Worm (Caenorhabditis elegans): ENCODE measurements around the gene srw-89.
A peak's percentile ranks its signal among the peaks of the same experiment; 100 is the strongest.

Gene srw-89

DNA sequence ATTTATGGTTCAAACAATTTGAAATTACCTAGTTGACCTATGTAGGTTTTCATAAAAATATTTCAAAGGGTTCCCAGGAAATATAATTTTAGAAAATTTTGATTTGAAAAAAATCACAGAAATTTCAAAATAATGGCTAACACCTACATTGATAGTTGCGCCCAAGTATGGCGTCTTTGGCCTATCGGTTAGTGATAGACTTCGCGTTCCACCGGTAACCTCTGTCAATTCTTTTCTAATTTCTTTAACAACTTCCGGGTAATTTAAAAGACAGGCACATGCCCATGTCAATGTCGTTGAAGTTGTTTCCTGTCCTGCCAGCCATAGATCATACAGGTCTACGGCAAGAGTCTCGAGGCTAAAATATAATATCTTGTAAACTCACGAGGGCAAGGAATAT is 48.0 kb upstream of the srw-89 start:
- TF ChIP-seq snpc-4 (tag; optimal IDR thresholded peaks at IDR 0.05) (no peak), nhr-19 (GFP tag; conservative IDR thresholded peaks at IDR 0.05) (no peak), jun-1 (tag; optimal IDR thresholded peaks at IDR 0.05) (no peak), ceh-8 (GFP tag; optimal IDR thresholded peaks at IDR 0.05) (no peak), fos-1 (tag; optimal IDR thresholded peaks at IDR 0.05) (no peak), ceh-88 (GFP tag; IDR thresholded peaks at IDR 0.05) (no peak), Y116A8C.19 (tag; optimal IDR thresholded peaks at IDR 0.05; ENCODE audit: borderline replicate concordance) (no peak), egl-13 (tag; optimal IDR thresholded peaks at IDR 0.05) (no peak), hlh-17 (GFP tag; optimal IDR thresholded peaks at IDR 0.05; ENCODE audit: borderline replicate concordance) (no peak), mdl-1 (tag; optimal IDR thresholded peaks at IDR 0.05) (no peak), hpl-2 (GFP tag; optimal IDR thresholded peaks at IDR 0.05) (no peak), F16B12.6 (tag; optimal IDR thresholded peaks at IDR 0.05) (no peak), sup-37 (GFP tag; optimal IDR thresholded peaks at IDR 0.05) (no peak), elt-2 (tag; optimal IDR thresholded peaks at IDR 0.05) (no peak), lin-15B (tag; optimal IDR thresholded peaks at IDR 0.05) (no peak), efl-1 (optimal IDR thresholded peaks at IDR 0.05) (no peak), efl-1 (GFP tag; optimal IDR thresholded peaks at IDR 0.05 in 1 of 2) (no peak), pag-3 (tag; optimal IDR thresholded peaks at IDR 0.05; ENCODE audit: borderline replicate concordance, insufficient read depth) (no peak)

DNA sequence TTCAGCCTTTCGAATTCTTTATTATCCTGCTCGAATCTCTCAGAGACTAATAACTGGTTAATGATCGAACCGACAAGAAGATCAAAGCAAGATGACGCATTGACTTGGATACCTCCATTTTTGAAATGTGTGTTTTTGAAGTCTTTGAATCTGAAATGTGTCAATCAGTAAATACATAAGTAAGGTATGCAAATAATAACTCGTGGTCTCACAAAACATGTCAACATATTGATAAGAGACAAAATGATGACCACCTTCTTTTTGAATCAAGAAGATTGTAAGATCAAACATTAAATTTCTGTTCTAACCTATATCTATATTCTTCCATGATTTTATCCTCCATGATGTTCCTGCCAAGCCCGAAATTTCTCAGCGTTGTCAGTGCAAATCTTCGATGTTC is 47.2 kb upstream of the srw-89 start:
- TF ChIP-seq zip-4 (GFP tag; optimal IDR thresholded peaks at IDR 0.05) = no peak
- peak; percentile 44 for TF ChIP-seq nhr-20 (tag; optimal IDR thresholded peaks at IDR 0.05)
- TF ChIP-seq mep-1 (tag; optimal IDR thresholded peaks at IDR 0.05) = no peak
- peak; percentile 50 for TF ChIP-seq elt-2 (tag; optimal IDR thresholded peaks at IDR 0.05)
- TF ChIP-seq zag-1 (tag; optimal IDR thresholded peaks at IDR 0.05) = no peak
- TF ChIP-seq lin-35 (GFP tag; optimal IDR thresholded peaks at IDR 0.05) = peak in 1 of 2 experiments; percentile 2
- no peak for TF ChIP-seq snpc-4 (tag; optimal IDR thresholded peaks at IDR 0.05)

DNA sequence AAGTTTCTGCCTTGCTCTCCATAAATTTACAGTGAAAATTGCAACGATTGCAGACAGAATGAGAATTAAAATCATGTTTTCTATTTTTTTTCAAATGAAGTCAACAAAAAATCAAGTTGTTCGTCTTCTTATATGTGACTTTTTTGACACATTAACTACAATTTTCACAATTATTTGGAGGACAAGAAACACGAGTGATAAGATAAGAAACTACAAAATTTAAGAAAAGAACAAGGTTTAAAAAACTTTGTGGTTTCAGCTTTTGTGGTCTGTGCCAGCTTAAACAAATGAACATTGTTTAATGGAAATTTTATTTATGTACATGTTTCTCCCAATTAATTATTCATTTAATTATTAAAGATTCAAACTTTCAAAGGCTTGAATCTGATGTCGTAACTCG is 46.5 kb upstream of the srw-89 start, which contains the start of gene cyp-34A9:
cyp-34A9 (minus strand) TSS at position 131 of the 400 bp plus-strand sequence.
- TF ChIP-seq ztf-4 (tag; optimal IDR thresholded peaks at IDR 0.05) (no peak), fkh-8 (tag; optimal IDR thresholded peaks at IDR 0.05) (no peak), mep-1 (tag; optimal IDR thresholded peaks at IDR 0.05) (no peak), lin-15B (tag; optimal IDR thresholded peaks at IDR 0.05) (no peak), xbp-1 (tag; optimal IDR thresholded peaks at IDR 0.05) (no peak), elt-3 (tag; optimal IDR thresholded peaks at IDR 0.05) (peak in 4 of 6 experiments; percentile 3 to 65 (median 30)), dpl-1 (GFP tag; optimal IDR thresholded peaks at IDR 0.05) (no peak), fkh-10 (GFP tag; optimal IDR thresholded peaks at IDR 0.05) (no peak), swsn-7 (tag; optimal IDR thresholded peaks at IDR 0.05) (no peak), nhr-20 (tag; optimal IDR thresholded peaks at IDR 0.05) (peak; percentile 69), nhr-77 (tag; optimal IDR thresholded peaks at IDR 0.05) (no peak), unc-30 (tag; optimal IDR thresholded peaks at IDR 0.05) (no peak), elt-2 (tag; optimal IDR thresholded peaks at IDR 0.05) (peak; percentile 66), lin-35 (GFP tag; optimal IDR thresholded peaks at IDR 0.05) (peak in 1 of 2 experiments; percentile 14), rnt-1 (tag; optimal IDR thresholded peaks at IDR 0.05) (no peak), nhr-19 (GFP tag; conservative IDR thresholded peaks at IDR 0.05) (no peak), lin-13 (GFP tag; optimal IDR thresholded peaks at IDR 0.05) (no peak), lin-14 (GFP tag; optimal IDR thresholded peaks at IDR 0.05) (no peak), nhr-90 (tag; optimal IDR thresholded peaks at IDR 0.05; ENCODE audit: poor library complexity) (peak; percentile 8), sox-4 (tag; optimal IDR thresholded peaks at IDR 0.05) (no peak), egl-13 (tag; optimal IDR thresholded peaks at IDR 0.05) (no peak), nhr-28 (tag; optimal IDR thresholded peaks at IDR 0.05) (no peak), nhr-85 (tag) (peak; percentile 4), hpl-2 (GFP tag; optimal IDR thresholded peaks at IDR 0.05) (no peak), isw-1 (GFP tag; IDR thresholded peaks at IDR 0.05) (no peak), nhr-12 (tag; optimal IDR thresholded peaks at IDR 0.05) (no peak), ztf-11 (tag; optimal IDR thresholded peaks at IDR 0.05) (no peak), nhr-71 (tag; optimal IDR thresholded peaks at IDR 0.05) (peak; percentile 13)

Data from whole organism, L1 larva.